Worm (Caenorhabditis elegans): Measurements from ENCODE around the gene catp-8.

ce11 chrIV:11498169-11498568 is 19.1 kb upstream of the catp-8 start, which contains the start of gene sms-1:
- TF ChIP-seq atf-7 (tag; optimal IDR thresholded peaks at IDR 0.05) (no peak), snpc-3.4 (tag; optimal IDR thresholded peaks at IDR 0.05) (no peak), unc-130 (GFP tag; optimal IDR thresholded peaks at IDR 0.05) (no peak), hlh-26 (GFP tag; conservative IDR thresholded peaks at IDR 0.05) (no peak), Y53G8AR.9 (GFP tag; conservative IDR thresholded peaks at IDR 0.05) (no peak), D2030.7 (GFP tag; IDR thresholded peaks at IDR 0.05) (no peak), efl-1 (GFP tag; optimal IDR thresholded peaks at IDR 0.05) (no peak), ama-1 (optimal IDR thresholded peaks at IDR 0.05) (no peak), ama-1 (GFP tag; optimal IDR thresholded peaks at IDR 0.05) (no peak), hmg-20 (GFP tag; IDR thresholded peaks at IDR 0.05) (no peak), F49E8.2 (tag; optimal IDR thresholded peaks at IDR 0.05; ENCODE audit: insufficient read depth) (no peak), rcor-1 (GFP tag; IDR thresholded peaks at IDR 0.05) (no peak), K11D2.4 (GFP tag; IDR thresholded peaks at IDR 0.05) (no peak)

Data from whole organism, young adult.